Worm (Caenorhabditis elegans) whole organism, young adult: ENCODE data around the gene dhrr-1.

Source experiments
- ceh-40 ChIP-seq: fragments of 200-800 bp; sonication (Bioruptor generic); IDR thresholded peaks from 2 replicates; pipeline ENCODE4 v1.3.6; 2022; ENCODE audit warnings: missing genetic modification characterization, missing compliant biosample characterization
- ceh-58 ChIP-seq: fragments of 200-800 bp; sonication (Bioruptor generic); IDR thresholded peaks from 2 replicates; pipeline ENCODE4 v1.3.6; 2022; ENCODE audit warnings: missing genetic modification characterization, missing compliant biosample characterization
- efl-1 ChIP-seq: fragments of 150-350 bp; optimal IDR thresholded peaks from 2 replicates; lab custom pipeline; 2014; ENCODE audit warnings: missing biosample characterization, missing genetic modification reagents, missing genetic modification characterization
- let-607 ChIP-seq, 2 experiments: fragments of 200-800 bp in 1 of 2; sonication (Bioruptor generic) in 1 of 2; sonication (generic microtip) in 1 of 2; optimal IDR thresholded peaks; 2 replicates each; lab custom pipeline; 2016 to 2018; ENCODE audit warnings: mild to moderate bottlenecking in 2 of 2, missing compliant biosample characterization in 2 of 2, missing genetic modification characterization in 2 of 2, moderate library complexity in 2 of 2, missing genotype in 1 of 2
- mcd-1 ChIP-seq: fragments of 200-800 bp; sonication (Bioruptor generic); IDR thresholded peaks from 2 replicates; pipeline ENCODE4 v1.3.6; 2022; ENCODE audit warnings: missing genetic modification reagents, missing genetic modification characterization, missing compliant biosample characterization
- pha-4 ChIP-seq: fragments of 150-350 bp; sonication (generic microtip); optimal IDR thresholded peaks from 2 replicates; lab custom pipeline; 2014; ENCODE audit warnings: missing biosample characterization, missing genetic modification reagents, missing genetic modification characterization
- sdz-38 ChIP-seq: sonication (generic microtip); optimal IDR thresholded peaks from 2 replicates; lab custom pipeline; 2016; ENCODE audit warnings: missing genotype, missing genetic modification characterization, missing compliant biosample characterization
- tbx-9 ChIP-seq: sonication (generic microtip); optimal IDR thresholded peaks from 2 replicates; lab custom pipeline; 2016; ENCODE audit warnings: borderline replicate concordance, missing genetic modification characterization, inconsistent platforms, missing compliant biosample characterization
- unc-62 ChIP-seq: fragments of 150-350 bp; optimal IDR thresholded peaks from 2 replicates; lab custom pipeline; 2014; ENCODE audit warnings: missing biosample characterization, missing genetic modification reagents, missing genetic modification characterization
- ztf-6 ChIP-seq: fragments of 200-800 bp; sonication (Bioruptor generic); IDR thresholded peaks from 2 replicates; pipeline ENCODE4 v1.3.6; 2022; ENCODE audit warnings: missing genetic modification reagents, missing genetic modification characterization, missing compliant biosample characterization

ce11 chrIII:8913469-8913868, 31.0 kb upstream of the dhrr-1 start, which contains the start of gene trxr-2:
- TF ChIP-seq let-607 (tag; optimal IDR thresholded peaks at IDR 0.05; lab: Kevin White, UChicago): no peak
- no peak for TF ChIP-seq sdz-38 (tag; lab: Kevin White, UChicago)
- no peak for TF ChIP-seq ztf-6 (GFP tag; lab: Robert Waterston, UW)
- TF ChIP-seq pha-4 (tag; lab: Kevin White, UChicago): no peak
- TF ChIP-seq ceh-40 (GFP tag; lab: Robert Waterston, UW): no peak
- no peak for TF ChIP-seq unc-62 (GFP tag; lab: Kevin White, UChicago)
- TF ChIP-seq efl-1 (GFP tag; lab: Kevin White, UChicago): no peak
- TF ChIP-seq mcd-1 (GFP tag; lab: Robert Waterston, UW): no peak
- no peak for TF ChIP-seq ceh-58
- no peak for TF ChIP-seq tbx-9
